Worm (Caenorhabditis elegans): ENCODE data around the gene Y45F3A.4.

- no peak for TF ChIP-seq Y53F4B.3 (GFP tag; IDR thresholded peaks at IDR 0.05)
- TF ChIP-seq nhr-27 (tag; optimal IDR thresholded peaks at IDR 0.05), result no peak
- TF ChIP-seq unc-62 (GFP tag; optimal IDR thresholded peaks at IDR 0.05), result no peak
- TF ChIP-seq B0035.1 (tag; optimal IDR thresholded peaks at IDR 0.05), result no peak
These were observed 39.0 kb downstream of the Y45F3A.4 start for ce11 chrIII:10536087-10536723.

Measured in whole organism, young adult.